Fruit fly (Drosophila melanogaster): ENCODE data around the gene scf.

The scf gene

dm6 chr3L:1300076-1300635 is 1.7 kb downstream of the scf start (continued):
- TF ChIP-seq CG11560 (tag; IDR thresholded peaks at IDR 0.05) (0 out of 3 replicates have a peak, but pooled peaks have one; percentile 48), grau (tag; optimal IDR thresholded peaks at IDR 0.05) (peak; percentile 92), CG17802 (tag; optimal IDR thresholded peaks at IDR 0.05) (peak; percentile 29), CG7357 (GFP tag; IDR thresholded peaks at IDR 0.05) (peak; percentile 66; the same call in 2 of the 3 replicates), Ets65A (GFP tag) (no peak), CG11247 (GFP tag; IDR thresholded peaks at IDR 0.05) (peak; percentile 60; the same call in 1 of the 2 replicates), pzg (GFP tag; optimal IDR thresholded peaks at IDR 0.05) (no peak), fd102C (GFP tag; optimal IDR thresholded peaks at IDR 0.05) (peak; percentile 41), ash1 (GFP tag; optimal IDR thresholded peaks at IDR 0.05) (no peak), CG4404 (GFP tag; IDR thresholded peaks at IDR 0.05) (peak; percentile 78), Oli (tag; optimal IDR thresholded peaks at IDR 0.05) (peak; percentile 83), CG14710 (tag; optimal IDR thresholded peaks at IDR 0.05) (peak; percentile 92), CG1024 (GFP tag; IDR thresholded peaks at IDR 0.05) (0 out of 2 replicates have a peak, but pooled peaks have one; percentile 16), CG33213 (GFP tag; optimal IDR thresholded peaks at IDR 0.05) (peak; percentile 8), CG2202 (tag; optimal IDR thresholded peaks at IDR 0.05) (peak; percentile 71), Gsc (GFP tag; IDR thresholded peaks at IDR 0.05) (peak; percentile 58), BtbVII (GFP tag; optimal IDR thresholded peaks at IDR 0.05) (peak; percentile 88), CG12219 (GFP tag; optimal IDR thresholded peaks at IDR 0.05) (peak; percentile 66), al (GFP tag; IDR thresholded peaks at IDR 0.05) (peak; percentile 63), tio (GFP tag; optimal IDR thresholded peaks at IDR 0.05) (no peak), CG15479 (GFP tag; optimal IDR thresholded peaks at IDR 0.05) (peak; percentile 17), gcm (GFP tag; optimal IDR thresholded peaks at IDR 0.05) (peak; percentile 87), croc (GFP tag; conservative IDR thresholded peaks at IDR 0.05) (peak; percentile 83), CTCF (GFP tag; optimal IDR thresholded peaks at IDR 0.05) (peak; percentile 39), chinmo (GFP tag; IDR thresholded peaks at IDR 0.05; ENCODE audit: partially characterized antibody) (no peak), MBD-R2 (GFP tag; IDR thresholded peaks at IDR 0.05) (0 out of 2 replicates have a peak, but pooled peaks have one; percentile 46), Mad (GFP tag; optimal IDR thresholded peaks at IDR 0.05) (peak; percentile 25), Dp (GFP tag; optimal IDR thresholded peaks at IDR 0.05) (no peak), Optix (GFP tag; IDR thresholded peaks at IDR 0.05) (no peak; the same call in 2 of the 3 replicates), CG18599 (GFP tag; optimal IDR thresholded peaks at IDR 0.05) (peak; percentile 90), ap (GFP tag; IDR thresholded peaks at IDR 0.05) (peak; percentile 45), CG32772 (GFP tag; IDR thresholded peaks at IDR 0.05) (peak; percentile 71), sima (GFP tag; optimal IDR thresholded peaks at IDR 0.05) (no peak), HLH3B (GFP tag; IDR thresholded peaks at IDR 0.05) (peak; percentile 83), tin (GFP tag; optimal IDR thresholded peaks at IDR 0.05) (peak; percentile 79), Hmr (GFP tag; optimal IDR thresholded peaks at IDR 0.05) (peak; percentile 79), CG6254 (GFP tag; optimal IDR thresholded peaks at IDR 0.05) (peak; percentile 79), pan (optimal IDR thresholded peaks at IDR 0.05) (no peak), pan (GFP tag; optimal IDR thresholded peaks at IDR 0.05 in 1 of 2, IDR thresholded peaks at IDR 0.05 in 1 of 2) (peak in 1 of 2 experiments; percentile 82), CG6689 (GFP tag; IDR thresholded peaks at IDR 0.05) (peak; percentile 81), ato (GFP tag; IDR thresholded peaks at IDR 0.05; ENCODE audit: partially characterized antibody) (no peak), CG12744 (GFP tag; optimal IDR thresholded peaks at IDR 0.05) (no peak), dysf (GFP tag; IDR thresholded peaks at IDR 0.05) (peak; percentile 79), Awh (GFP tag; IDR thresholded peaks at IDR 0.05) (peak; percentile 51; the same call in 1 of the 2 replicates), CG6854 (GFP tag; optimal IDR thresholded peaks at IDR 0.05) (peak; percentile 57), CG7839 (tag; optimal IDR thresholded peaks at IDR 0.05) (peak; percentile 89), stwl (tag; optimal IDR thresholded peaks at IDR 0.05) (peak; percentile 7), Hr51 (GFP tag; optimal IDR thresholded peaks at IDR 0.05) (peak; percentile 27 to 82), Jarid2 (GFP tag; optimal IDR thresholded peaks at IDR 0.05) (peak; percentile 53), CG4617 (GFP tag; optimal IDR thresholded peaks at IDR 0.05; ENCODE audit: borderline replicate concordance) (peak; percentile 61)
